Fruit fly (Drosophila melanogaster): ENCODE measurements around the gene CG34263.

CG34263 gene

DNA sequence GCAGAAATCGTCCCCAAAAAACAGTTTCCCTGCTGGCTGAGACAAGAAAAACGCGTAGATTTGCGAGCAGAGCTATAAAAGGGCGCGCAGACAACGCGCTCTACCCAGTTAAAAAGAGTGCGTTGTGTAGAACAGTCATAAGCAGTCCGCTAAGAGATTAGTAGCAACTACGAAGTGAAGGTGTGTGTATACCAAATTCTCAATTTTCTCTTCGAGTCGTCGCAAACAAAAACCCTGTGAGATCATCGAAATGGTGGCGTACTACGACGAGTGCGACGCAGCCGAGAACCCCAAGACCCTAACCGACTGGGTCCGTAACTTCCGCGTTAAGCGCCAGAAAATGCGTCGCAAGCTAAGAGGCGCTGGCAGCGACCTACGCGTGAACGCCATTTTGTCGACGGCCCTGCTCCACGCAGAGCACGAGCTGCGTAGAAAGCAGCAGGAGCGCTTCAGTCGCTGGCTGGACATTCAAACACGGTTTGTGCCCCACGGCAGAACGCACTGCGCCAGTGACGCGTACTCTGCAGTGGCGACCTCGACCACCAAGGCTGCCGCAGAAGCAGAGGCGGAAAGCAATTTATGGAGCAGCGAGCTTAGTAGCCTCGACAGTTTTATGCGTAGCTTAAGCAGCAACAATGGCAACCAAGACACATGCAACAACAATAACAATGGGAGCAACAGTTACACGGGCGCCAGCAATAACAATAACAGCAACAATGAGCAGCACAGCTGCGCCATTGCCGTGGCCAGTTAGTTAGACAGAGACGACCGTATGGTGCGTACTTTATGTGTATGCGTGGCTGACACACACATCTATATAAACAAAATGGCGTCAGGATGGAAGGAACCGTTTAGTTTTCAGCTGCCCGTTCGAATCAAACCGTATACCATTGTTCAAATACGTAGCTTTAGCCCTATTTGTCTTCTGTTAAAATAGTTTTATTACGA lies 41.4 kb downstream of the CG34263 start (continued):
- peak; percentile 57; the same call in 2 of the 3 replicates for TF ChIP-seq CG11456 (GFP tag; IDR thresholded peaks at IDR 0.05)
- TF ChIP-seq bcd (GFP tag; optimal IDR thresholded peaks at IDR 0.05) = no peak
- no peak for TF ChIP-seq NK7.1 (GFP tag; optimal IDR thresholded peaks at IDR 0.05)
- TF ChIP-seq C15 (GFP tag; IDR thresholded peaks at IDR 0.05) = peak; percentile 9; the same call in 1 of the 3 replicates
- peak; percentile 82 for TF ChIP-seq Tbp (GFP tag; optimal IDR thresholded peaks at IDR 0.05)
- peak; percentile 42 for TF ChIP-seq CG4282 (GFP tag; optimal IDR thresholded peaks at IDR 0.05)
- no peak for TF ChIP-seq CG15011 (GFP tag; optimal IDR thresholded peaks at IDR 0.05)
- peak; percentile 51; the same call in 1 of the 2 replicates for TF ChIP-seq CG11247 (GFP tag; IDR thresholded peaks at IDR 0.05)
- TF ChIP-seq CG15601 (tag; optimal IDR thresholded peaks at IDR 0.05) = no peak
- TF ChIP-seq CG10462 (GFP tag; optimal IDR thresholded peaks at IDR 0.05) = no peak
- peak; percentile 14 for TF ChIP-seq tup (GFP tag; optimal IDR thresholded peaks at IDR 0.05)
- peak; percentile 54; the same call in 2 of the 3 replicates for TF ChIP-seq CG6791 (GFP tag; IDR thresholded peaks at IDR 0.05; ENCODE audit: partially characterized antibody)
- TF ChIP-seq h (optimal IDR thresholded peaks at IDR 0.05) = no peak
- TF ChIP-seq CG8924 (tag; optimal IDR thresholded peaks at IDR 0.05) = peak; percentile 81
- no peak for TF ChIP-seq CG8290 (GFP tag; optimal IDR thresholded peaks at IDR 0.05)
- peak in 1 of 2 experiments; percentile 83 for TF ChIP-seq CG8290 (tag; optimal IDR thresholded peaks at IDR 0.05)
- no peak for TF ChIP-seq Xbp1 (GFP tag; optimal IDR thresholded peaks at IDR 0.05)
- peak; percentile 32; the same call in 1 of the 2 replicates for TF ChIP-seq CG14014 (GFP tag; IDR thresholded peaks at IDR 0.05)
- TF ChIP-seq CG17361 (GFP tag; IDR thresholded peaks at IDR 0.05) = no peak
- TF ChIP-seq Gug (GFP tag; IDR thresholded peaks at IDR 0.05) = 0 out of 4 replicates have a peak, but pooled peaks have one; percentile 13
- TF ChIP-seq btn (GFP tag; optimal IDR thresholded peaks at IDR 0.05) = no peak
- no peak; the same call in 1 of the 2 replicates for TF ChIP-seq stc (GFP tag; IDR thresholded peaks at IDR 0.05)
- peak; percentile 64; the same call in 2 of the 3 replicates for TF ChIP-seq Aef1 (GFP tag; IDR thresholded peaks at IDR 0.05)
- no peak for TF ChIP-seq fd3F (GFP tag; optimal IDR thresholded peaks at IDR 0.05)
- TF ChIP-seq Bgb (GFP tag; IDR thresholded peaks at IDR 0.05; ENCODE audit: partially characterized antibody) = peak; percentile 65
- TF ChIP-seq zf30C (GFP tag; optimal IDR thresholded peaks at IDR 0.05) = no peak
- TF ChIP-seq CG10543 (GFP tag; optimal IDR thresholded peaks at IDR 0.05) = peak; percentile 90
- peak; percentile 49; the same call in 1 of the 2 replicates for TF ChIP-seq amos (GFP tag; IDR thresholded peaks at IDR 0.05; ENCODE audit: partially characterized antibody)
- TF ChIP-seq kni (GFP tag; optimal IDR thresholded peaks at IDR 0.05) = peak; percentile 84
- TF ChIP-seq slp2 (GFP tag; optimal IDR thresholded peaks at IDR 0.05) = no peak
- no peak for TF ChIP-seq Sry-β (GFP tag; optimal IDR thresholded peaks at IDR 0.05)
- TF ChIP-seq jumu (GFP tag; optimal IDR thresholded peaks at IDR 0.05) = peak; percentile 8
- TF ChIP-seq ttk (GFP tag; IDR thresholded peaks at IDR 0.05) = no peak
- peak; percentile 57; the same call in 2 of the 3 replicates for TF ChIP-seq zfh1 (GFP tag; IDR thresholded peaks at IDR 0.05)
- TF ChIP-seq Mad (GFP tag; optimal IDR thresholded peaks at IDR 0.05) = no peak
- no peak for TF ChIP-seq CG13123 (GFP tag; optimal IDR thresholded peaks at IDR 0.05)
- TF ChIP-seq Dfd (GFP tag; optimal IDR thresholded peaks at IDR 0.05) = no peak
- TF ChIP-seq CG7786 (GFP tag; optimal IDR thresholded peaks at IDR 0.05) = no peak
- no peak for TF ChIP-seq CoRest (tag; optimal IDR thresholded peaks at IDR 0.05)
- no peak for TF ChIP-seq CG10565 (GFP tag; optimal IDR thresholded peaks at IDR 0.05)
- TF ChIP-seq nmo (GFP tag; optimal IDR thresholded peaks at IDR 0.05) = peak; percentile 14
- no peak for TF ChIP-seq eyg (GFP tag; optimal IDR thresholded peaks at IDR 0.05)
- peak; percentile 51 for TF ChIP-seq Ets65A (GFP tag)
- peak; percentile 25 for TF ChIP-seq bigmax (GFP tag; optimal IDR thresholded peaks at IDR 0.05)
- TF ChIP-seq Deaf1 (tag; optimal IDR thresholded peaks at IDR 0.05) = peak; percentile 40
- TF ChIP-seq gem (tag; optimal IDR thresholded peaks at IDR 0.05) = no peak
- peak; percentile 60 for TF ChIP-seq her (GFP tag; optimal IDR thresholded peaks at IDR 0.05)
- TF ChIP-seq CG17912 (GFP tag; optimal IDR thresholded peaks at IDR 0.05) = no peak
- TF ChIP-seq CG1647 (GFP tag; optimal IDR thresholded peaks at IDR 0.05) = no peak

All from whole organism, embryonic.